Worm (Caenorhabditis elegans): Measurements from ENCODE around the gene pdi-6.

ce11 chrX:7050290-7050689, 18.1 kb downstream of the pdi-6 start, which contains the start of gene ubc-17:
- TF ChIP-seq nhr-11 (tag; optimal IDR thresholded peaks at IDR 0.05), result no peak
- no peak for TF ChIP-seq zip-5 (tag; optimal IDR thresholded peaks at IDR 0.05)
- TF ChIP-seq dve-1 (tag; optimal IDR thresholded peaks at IDR 0.05), result no peak
- TF ChIP-seq elt-2 (tag; optimal IDR thresholded peaks at IDR 0.05), result no peak
- no peak for TF ChIP-seq gmeb-2 (tag; optimal IDR thresholded peaks at IDR 0.05)
- no peak for TF ChIP-seq dmd-4 (tag; optimal IDR thresholded peaks at IDR 0.05; ENCODE audit: borderline replicate concordance)
- TF ChIP-seq nfya-1 (tag; optimal IDR thresholded peaks at IDR 0.05), result no peak
- no peak for TF ChIP-seq pros-1 (tag; optimal IDR thresholded peaks at IDR 0.05)
- no peak for TF ChIP-seq ceh-18 (tag; optimal IDR thresholded peaks at IDR 0.05)

All from whole organism, late embryonic.